Worm (Caenorhabditis elegans) whole organism, L2 larva: ENCODE measurements around the gene sid-3.

Source experiments
- C34F6.9 ChIP-seq: fragments of 150-350 bp; optimal IDR thresholded peaks from 2 replicates; lab custom pipeline; 2014; ENCODE audit warnings: missing biosample characterization, missing genetic modification characterization
- F13H6.1 ChIP-seq: sonication (generic microtip); optimal IDR thresholded peaks from 2 replicates; lab custom pipeline; 2016; ENCODE audit warnings: missing genetic modification characterization, missing compliant biosample characterization
- R02D3.7 ChIP-seq: fragments of 150-350 bp; optimal IDR thresholded peaks from 2 replicates; lab custom pipeline; 2014; ENCODE audit warnings: missing biosample characterization, missing genetic modification characterization
- elt-1 ChIP-seq: fragments of 150-350 bp; optimal IDR thresholded peaks from 2 replicates; lab custom pipeline; 2014; ENCODE audit warnings: missing biosample characterization, missing genetic modification characterization
- nhr-11 ChIP-seq: fragments of 150-350 bp; optimal IDR thresholded peaks from 2 replicates; lab custom pipeline; 2014; ENCODE audit warnings: missing biosample characterization, missing genetic modification characterization
- skn-1 ChIP-seq: sonication (generic microtip); optimal IDR thresholded peaks from 2 replicates; lab custom pipeline; 2017; ENCODE audit warnings: missing biosample characterization, missing genetic modification characterization
- unc-39 ChIP-seq: fragments of 150-350 bp; optimal IDR thresholded peaks from 2 replicates; lab custom pipeline; 2014; ENCODE audit warnings: missing biosample characterization, missing genetic modification characterization
- unc-55 ChIP-seq: fragments of 150-350 bp; sonication (generic microtip); optimal IDR thresholded peaks from 3 replicates; lab custom pipeline; 2014; ENCODE audit warnings: missing biosample characterization, missing genetic modification reagents, missing genetic modification characterization
- unc-62 ChIP-seq: fragments of 150-350 bp; optimal IDR thresholded peaks from 2 replicates; lab custom pipeline; 2014; ENCODE audit warnings: missing biosample characterization, missing genetic modification reagents, missing genetic modification characterization
- ztf-11 ChIP-seq: sonication (generic microtip); optimal IDR thresholded peaks from 2 replicates; lab custom pipeline; 2017; ENCODE audit warnings: missing biosample characterization, missing genetic modification characterization
- ztf-4 ChIP-seq: fragments of 150-350 bp; optimal IDR thresholded peaks from 2 replicates; lab custom pipeline; 2014; ENCODE audit warnings: missing biosample characterization, missing genetic modification characterization

- TF ChIP-seq skn-1 (tag; lab: Kevin White, UChicago) (peak; percentile 32), R02D3.7 (tag; lab: Kevin White, UChicago) (no peak), F13H6.1 (tag; lab: Kevin White, UChicago) (no peak), elt-1 (tag; lab: Kevin White, UChicago) (no peak), unc-39 (no peak), ztf-11 (tag; lab: Kevin White, UChicago) (no peak), unc-62 (GFP tag; lab: Kevin White, UChicago) (no peak), unc-55 (GFP tag; lab: Kevin White, UChicago) (no peak), nhr-11 (no peak), ztf-4 (tag; lab: Kevin White, UChicago) (no peak), C34F6.9 (tag; lab: Kevin White, UChicago) (no peak)
Measured at ce11 chrX:17138060-17138557, 48.1 kb upstream of the sid-3 start, which contains the start of gene cnp-3.
